Fruit fly (Drosophila melanogaster) whole organism, prepupa: ENCODE measurements around the gene CG3184.

Experiments
- Blimp-1 ChIP-seq: fragments of 200-800 bp; sonication (Bioruptor generic); optimal IDR thresholded peaks from 3 replicates; lab custom pipeline; 2017; ENCODE audit warnings: missing biosample characterization, missing genetic modification characterization, mild to moderate bottlenecking, moderate library complexity, missing genetic modification reagents
- CG10631 ChIP-seq: fragments of 200-800 bp; sonication (Bioruptor generic); optimal IDR thresholded peaks from 2 replicates; lab custom pipeline; 2016; ENCODE audit warnings: missing biosample characterization, missing genetic modification characterization
- CG10669 ChIP-seq: fragments of 200-800 bp; sonication (Bioruptor generic); optimal IDR thresholded peaks from 3 replicates; lab custom pipeline; 2018; ENCODE audit warnings: missing biosample characterization, mild to moderate bottlenecking, missing genetic modification characterization, moderate library complexity
- CG11294 ChIP-seq: fragments of 200-800 bp; sonication (Bioruptor generic); IDR thresholded peaks from 2 replicates; pipeline ENCODE4 v1.3.6; 2022; ENCODE audit warnings: missing biosample characterization, missing genetic modification characterization
- CG11762 ChIP-seq: fragments of 200-800 bp; sonication (Bioruptor generic); optimal IDR thresholded peaks from 3 replicates; lab custom pipeline; 2016; ENCODE audit warnings: missing biosample characterization, missing genetic modification characterization; ENCODE audit not compliant: insufficient read depth
- CG15336 ChIP-seq: fragments of 200-800 bp; sonication (Bioruptor generic); IDR thresholded peaks from 2 replicates; pipeline ENCODE4 v1.3.6; 2022; ENCODE audit warnings: missing biosample characterization, missing genetic modification characterization
- CG16779 ChIP-seq: fragments of 200-800 bp; sonication (Bioruptor generic); optimal IDR thresholded peaks from 3 replicates; lab custom pipeline; 2017; ENCODE audit warnings: missing biosample characterization, mild to moderate bottlenecking, missing genetic modification characterization
- CG3032 ChIP-seq: fragments of 200-800 bp; optimal IDR thresholded peaks from 2 replicates; lab custom pipeline; 2019; ENCODE audit warnings: missing biosample characterization, mild to moderate bottlenecking, missing genetic modification characterization, moderate library complexity
- CG31627 ChIP-seq: fragments of 200-800 bp; sonication (Bioruptor generic); optimal IDR thresholded peaks from 3 replicates; lab custom pipeline; 2016; ENCODE audit warnings: missing biosample characterization, missing genetic modification characterization
- CG32006 ChIP-seq: fragments of 200-800 bp; sonication (Bioruptor generic); optimal IDR thresholded peaks from 3 replicates; lab custom pipeline; 2017; ENCODE audit warnings: missing biosample characterization, mild to moderate bottlenecking, missing genetic modification characterization
- CG34406 ChIP-seq: fragments of 200-800 bp; sonication (Bioruptor generic); optimal IDR thresholded peaks from 3 replicates; lab custom pipeline; 2016; ENCODE audit warnings: missing biosample characterization, missing genetic modification characterization
- CG3919 ChIP-seq: fragments of 200-800 bp; sonication (Bioruptor generic); optimal IDR thresholded peaks from 3 replicates; lab custom pipeline; 2016; ENCODE audit warnings: missing biosample characterization, missing genetic modification characterization
- CG4318 ChIP-seq: fragments of 200-800 bp; sonication (Bioruptor generic); optimal IDR thresholded peaks from 3 replicates; lab custom pipeline; 2017; ENCODE audit warnings: missing biosample characterization, mild to moderate bottlenecking, missing genetic modification characterization
- CG6163 ChIP-seq: fragments of 200-800 bp; sonication (Bioruptor generic); IDR thresholded peaks from 3 replicates; pipeline ENCODE4 v1.3.6; 2022; ENCODE audit warnings: missing biosample characterization, missing genetic modification characterization
- CG6276 ChIP-seq: fragments of 200-800 bp; sonication (Bioruptor generic); optimal IDR thresholded peaks from 2 replicates; lab custom pipeline; 2017; ENCODE audit warnings: missing biosample characterization, mild to moderate bottlenecking, missing genetic modification characterization
- CG6792 ChIP-seq: fragments of 200-800 bp; sonication (Bioruptor generic); optimal IDR thresholded peaks from 3 replicates; lab custom pipeline; 2016; ENCODE audit warnings: missing biosample characterization, missing genetic modification characterization
- CG6808 ChIP-seq: fragments of 200-800 bp; sonication (Bioruptor generic); optimal IDR thresholded peaks from 3 replicates; lab custom pipeline; 2017; ENCODE audit warnings: missing biosample characterization, missing genetic modification characterization, mild to moderate bottlenecking, moderate library complexity, missing genetic modification reagents
- CG6854 ChIP-seq: fragments of 200-800 bp; sonication (Bioruptor generic); optimal IDR thresholded peaks from 2 replicates; lab custom pipeline; 2017; ENCODE audit warnings: missing biosample characterization, mild to moderate bottlenecking, missing genetic modification characterization
- CG7368 ChIP-seq: fragments of 200-800 bp; sonication (Bioruptor generic); optimal IDR thresholded peaks from 3 replicates; lab custom pipeline; 2016; ENCODE audit warnings: missing biosample characterization, missing genetic modification characterization
- CG8119 ChIP-seq: fragments of 200-800 bp; sonication (Bioruptor generic); IDR thresholded peaks from 3 replicates; pipeline ENCODE4 v1.3.6; 2022; ENCODE audit warnings: missing biosample characterization, missing genetic modification characterization
- CG8319 ChIP-seq: fragments of 200-800 bp; sonication (Bioruptor generic); optimal IDR thresholded peaks from 3 replicates; lab custom pipeline; 2016; ENCODE audit warnings: missing biosample characterization, missing genetic modification characterization
- CG9139 ChIP-seq: fragments of 200-800 bp; sonication (Bioruptor generic); optimal IDR thresholded peaks from 3 replicates; lab custom pipeline; 2017; ENCODE audit warnings: missing biosample characterization, mild to moderate bottlenecking, missing genetic modification characterization
- Eip75B ChIP-seq: fragments of 200-800 bp; sonication (Bioruptor generic); optimal IDR thresholded peaks from 3 replicates; lab custom pipeline; 2016; ENCODE audit warnings: missing biosample characterization, missing genetic modification characterization
- Ets21C ChIP-seq: fragments of 200-800 bp; sonication (Bioruptor generic); optimal IDR thresholded peaks from 3 replicates; lab custom pipeline; 2016; ENCODE audit warnings: missing biosample characterization, missing genetic modification characterization
- Ets96B ChIP-seq: fragments of 200-800 bp; optimal IDR thresholded peaks from 2 replicates; lab custom pipeline; 2019; ENCODE audit warnings: missing biosample characterization, mild to moderate bottlenecking, missing genetic modification characterization, moderate library complexity
- Gug ChIP-seq: fragments of 200-800 bp; sonication (Bioruptor generic); IDR thresholded peaks from 2 replicates; pipeline ENCODE4 v1.3.6; 2022; ENCODE audit warnings: missing biosample characterization, missing genetic modification characterization
- Hr38 ChIP-seq: sonication (Bioruptor generic); optimal IDR thresholded peaks from 2 replicates; lab custom pipeline; 2016; ENCODE audit warnings: missing biosample characterization, missing genetic modification characterization
- Hr4 ChIP-seq: fragments of 200-800 bp; sonication (Bioruptor generic); optimal IDR thresholded peaks from 3 replicates; lab custom pipeline; 2016; ENCODE audit warnings: missing biosample characterization, missing genetic modification characterization
- Lpt ChIP-seq: fragments of 200-800 bp; sonication (Bioruptor generic); optimal IDR thresholded peaks from 3 replicates; lab custom pipeline; 2016; ENCODE audit warnings: missing biosample characterization, missing genetic modification characterization
- Met ChIP-seq: fragments of 200-800 bp; sonication (Bioruptor generic); optimal IDR thresholded peaks from 3 replicates; lab custom pipeline; 2016; ENCODE audit warnings: missing biosample characterization, missing genetic modification characterization
- OdsH ChIP-seq: fragments of 200-800 bp; sonication (Bioruptor generic); optimal IDR thresholded peaks from 3 replicates; lab custom pipeline; 2016; ENCODE audit warnings: missing biosample characterization, missing genetic modification characterization
- Smox ChIP-seq: fragments of 200-800 bp; sonication (Bioruptor generic); optimal IDR thresholded peaks from 3 replicates; lab custom pipeline; 2016; ENCODE audit warnings: missing biosample characterization, missing genetic modification characterization
- Sox102F ChIP-seq: fragments of 200-800 bp; sonication (Bioruptor generic); optimal IDR thresholded peaks from 2 replicates; lab custom pipeline; 2016; ENCODE audit warnings: missing biosample characterization, mild to moderate bottlenecking, missing genetic modification characterization
- Sox14 ChIP-seq: fragments of 200-800 bp; sonication (Bioruptor generic); optimal IDR thresholded peaks from 3 replicates; lab custom pipeline; 2016; ENCODE audit warnings: missing biosample characterization, missing genetic modification characterization
- Sox15 ChIP-seq: fragments of 200-800 bp; sonication (Bioruptor generic); optimal IDR thresholded peaks from 3 replicates; lab custom pipeline; 2016; ENCODE audit warnings: missing biosample characterization, missing genetic modification characterization
- achi ChIP-seq: fragments of 200-800 bp; sonication (Bioruptor generic); optimal IDR thresholded peaks from 3 replicates; lab custom pipeline; 2016; ENCODE audit warnings: missing biosample characterization, missing genetic modification characterization
- acj6 ChIP-seq: fragments of 200-800 bp; sonication (Bioruptor generic); optimal IDR thresholded peaks from 3 replicates; lab custom pipeline; 2016; ENCODE audit warnings: missing biosample characterization, missing genetic modification characterization
- cyc ChIP-seq: fragments of 200-800 bp; sonication (Bioruptor generic); optimal IDR thresholded peaks from 3 replicates; lab custom pipeline; 2016; ENCODE audit warnings: missing biosample characterization, missing genetic modification characterization
- dac ChIP-seq: fragments of 200-800 bp; sonication (Bioruptor generic); optimal IDR thresholded peaks from 2 replicates; lab custom pipeline; 2017; ENCODE audit warnings: missing biosample characterization, mild to moderate bottlenecking, missing genetic modification characterization
- dsx ChIP-seq: fragments of 200-800 bp; optimal IDR thresholded peaks from 3 replicates; lab custom pipeline; 2019; ENCODE audit warnings: missing biosample characterization, mild to moderate bottlenecking, missing genetic modification characterization, moderate library complexity; ENCODE audit not compliant: poor library complexity, severe bottlenecking
- eg ChIP-seq: fragments of 200-800 bp; sonication (Bioruptor generic); IDR thresholded peaks from 3 replicates; pipeline ENCODE4 v1.3.6; 2022; ENCODE audit warnings: missing biosample characterization, missing genetic modification characterization
- esn ChIP-seq: fragments of 200-800 bp; sonication (Bioruptor generic); optimal IDR thresholded peaks from 2 replicates; lab custom pipeline; 2016; ENCODE audit warnings: missing biosample characterization, mild to moderate bottlenecking, missing genetic modification characterization, moderate library complexity
- fd59A ChIP-seq: fragments of 200-800 bp; sonication (Bioruptor generic); optimal IDR thresholded peaks from 2 replicates; lab custom pipeline; 2017; ENCODE audit warnings: missing biosample characterization, mild to moderate bottlenecking, missing genetic modification characterization, missing genetic modification reagents
- fkh ChIP-seq: fragments of 200-800 bp; sonication (Bioruptor generic); optimal IDR thresholded peaks from 3 replicates; lab custom pipeline; 2017; ENCODE audit warnings: missing biosample characterization, mild to moderate bottlenecking, missing genetic modification characterization, moderate library complexity
- net ChIP-seq: fragments of 200-800 bp; sonication (Bioruptor generic); optimal IDR thresholded peaks from 3 replicates; lab custom pipeline; 2016; ENCODE audit warnings: missing biosample characterization, missing genetic modification characterization
- pdm3 ChIP-seq: fragments of 200-800 bp; sonication (Bioruptor generic); optimal IDR thresholded peaks from 3 replicates; lab custom pipeline; 2016; ENCODE audit warnings: missing biosample characterization, missing genetic modification characterization
- salr ChIP-seq, 2 experiments: fragments of 200-800 bp; sonication (Bioruptor generic); optimal IDR thresholded peaks; 3 replicates each; lab custom pipeline; 2016 to 2018; ENCODE audit warnings: missing biosample characterization in 2 of 2, missing genetic modification characterization in 2 of 2, mild to moderate bottlenecking in 1 of 2
- svp ChIP-seq: fragments of 200-800 bp; sonication (Bioruptor generic); peaks from one replicate; lab custom pipeline; 2016; ENCODE audit warnings: missing biosample characterization, missing genetic modification characterization
- topi ChIP-seq: fragments of 200-800 bp; sonication (Bioruptor generic); optimal IDR thresholded peaks from 3 replicates; lab custom pipeline; 2016; ENCODE audit warnings: missing biosample characterization, missing genetic modification characterization
- vri ChIP-seq: fragments of 200-800 bp; sonication (Bioruptor generic); optimal IDR thresholded peaks from 3 replicates; lab custom pipeline; 2016; ENCODE audit warnings: missing biosample characterization, mild to moderate bottlenecking, missing genetic modification characterization

The CG3184 gene

DNA sequence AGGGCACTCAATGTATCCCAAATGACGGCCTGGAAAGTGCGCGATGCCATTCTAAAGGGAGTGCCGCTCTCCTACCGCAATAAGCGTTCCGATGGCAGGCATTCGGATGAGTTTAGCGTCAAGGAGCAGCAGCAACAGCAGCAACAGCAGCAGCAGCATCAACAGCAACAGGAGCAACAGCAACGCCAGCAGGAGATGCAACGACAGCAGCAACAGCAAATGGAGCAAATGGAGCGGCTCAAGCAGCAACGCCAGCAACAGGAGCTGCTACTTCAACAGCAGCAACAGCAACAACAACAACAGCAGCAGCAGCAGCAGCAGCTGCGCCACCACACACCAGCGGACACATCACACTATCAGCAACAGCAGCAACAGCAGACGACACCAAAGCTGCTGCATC is 27.6 kb upstream of the CG3184 start:
- TF ChIP-seq CG6276 (GFP tag; lab: Kevin White, UChicago): no peak
- TF ChIP-seq Blimp-1 (GFP tag; lab: Kevin White, UChicago): no peak
- TF ChIP-seq Ets96B (tag; lab: Kevin White, UChicago): no peak
- no peak for TF ChIP-seq CG6163
- no peak for TF ChIP-seq CG10669
- no peak for TF ChIP-seq CG4318
- no peak for TF ChIP-seq fkh
- no peak for TF ChIP-seq CG3032
- TF ChIP-seq CG16779 (tag; lab: Kevin White, UChicago): no peak

DNA sequence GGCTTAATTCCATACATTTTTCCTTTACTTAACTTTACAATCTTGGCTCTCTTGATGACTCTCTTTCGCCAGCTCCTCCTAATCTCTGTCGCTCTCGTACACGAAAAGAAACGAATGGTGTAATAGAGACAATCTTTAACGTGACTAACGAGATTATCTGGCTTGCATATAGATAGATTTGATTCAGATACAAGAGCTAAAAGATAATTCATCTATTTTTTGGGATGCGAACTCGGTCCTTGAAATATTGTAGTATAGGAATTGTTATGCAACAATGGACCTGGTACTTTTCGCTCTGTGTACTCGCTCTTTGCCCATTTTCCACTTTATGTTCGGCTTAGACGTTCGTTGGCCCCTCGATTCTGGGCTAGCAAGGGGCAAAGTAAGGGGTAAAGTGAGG is 22.7 kb upstream of the CG3184 start:
- peak; percentile 31 for TF ChIP-seq Sox15
- peak; percentile 83 for TF ChIP-seq Eip75B (GFP tag; lab: Kevin White, UChicago)
- TF ChIP-seq CG10631 (GFP tag; lab: Kevin White, UChicago): peak; percentile 83
- TF ChIP-seq acj6 (GFP tag; lab: Kevin White, UChicago): peak; percentile 79
- TF ChIP-seq dsx (GFP tag; lab: Kevin White, UChicago): peak; percentile 73
- TF ChIP-seq Met: peak; percentile 70
- peak; percentile 65 for TF ChIP-seq topi (GFP tag; lab: Kevin White, UChicago)
- TF ChIP-seq svp (GFP tag; lab: Kevin White, UChicago): peak; percentile 71
- peak; percentile 55 to 88 for TF ChIP-seq salr (GFP tag; optimal IDR thresholded peaks at IDR 0.05; lab: Kevin White, UChicago)
- TF ChIP-seq Smox: peak; percentile 64
- no peak for TF ChIP-seq Blimp-1 (GFP tag; lab: Kevin White, UChicago)
- peak; percentile 78 for TF ChIP-seq Ets96B (tag; lab: Kevin White, UChicago)
- TF ChIP-seq CG8319: peak; percentile 54
- TF ChIP-seq CG10669: peak; percentile 79
- peak; percentile 81 for TF ChIP-seq achi
- peak; percentile 84 for TF ChIP-seq CG3919 (GFP tag; lab: Kevin White, UChicago)
- peak; percentile 95 for TF ChIP-seq CG15336 (GFP tag; lab: Robert Waterston, UW)
- TF ChIP-seq CG11762: peak; percentile 66
- TF ChIP-seq Lpt (GFP tag; lab: Kevin White, UChicago): peak; percentile 90
- TF ChIP-seq net (GFP tag; lab: Kevin White, UChicago): peak; percentile 88
- peak; percentile 91 for TF ChIP-seq dac (GFP tag; lab: Kevin White, UChicago)
- TF ChIP-seq CG4318: peak; percentile 92
- peak; percentile 93 for TF ChIP-seq Hr4 (GFP tag; lab: Kevin White, UChicago)
- peak; percentile 85 for TF ChIP-seq CG16779 (tag; lab: Kevin White, UChicago)
- peak; percentile 78 for TF ChIP-seq CG7368
- TF ChIP-seq Gug: peak; percentile 88
- peak; percentile 65 for TF ChIP-seq CG9139 (GFP tag; lab: Kevin White, UChicago)
- TF ChIP-seq CG6276 (GFP tag; lab: Kevin White, UChicago): peak; percentile 95
- TF ChIP-seq CG6792 (GFP tag; lab: Kevin White, UChicago): peak; percentile 76
- TF ChIP-seq Hr38 (GFP tag; lab: Kevin White, UChicago): no peak
- peak; percentile 73 for TF ChIP-seq esn (GFP tag; lab: Kevin White, UChicago)
- peak; percentile 60 for TF ChIP-seq vri (GFP tag; lab: Kevin White, UChicago)
- peak; percentile 59 for TF ChIP-seq CG31627 (GFP tag; lab: Kevin White, UChicago)
- no peak for TF ChIP-seq CG6854 (GFP tag; lab: Kevin White, UChicago)
- peak; percentile 69 for TF ChIP-seq cyc (GFP tag; lab: Kevin White, UChicago)
- peak; percentile 71 for TF ChIP-seq fd59A
- TF ChIP-seq CG8119 (GFP tag; lab: Robert Waterston, UW): peak; percentile 94
- TF ChIP-seq fkh: no peak
- peak; percentile 85 for TF ChIP-seq pdm3 (GFP tag; lab: Kevin White, UChicago)
- TF ChIP-seq Ets21C (GFP tag; lab: Kevin White, UChicago): peak; percentile 38
- TF ChIP-seq CG11294 (GFP tag; lab: Robert Waterston, UW): peak; percentile 86
- peak; percentile 86 for TF ChIP-seq OdsH (GFP tag; lab: Kevin White, UChicago)
- TF ChIP-seq CG34406 (GFP tag; lab: Kevin White, UChicago): peak; percentile 62
- TF ChIP-seq CG6808: peak; percentile 71
- peak; percentile 94 for TF ChIP-seq eg
- peak; percentile 97 for TF ChIP-seq CG32006 (GFP tag; lab: Kevin White, UChicago)
- TF ChIP-seq Sox14: peak; percentile 86
- TF ChIP-seq Sox102F (GFP tag; lab: Kevin White, UChicago): peak; percentile 64
